Fruit fly (Drosophila melanogaster) whole organism, embryonic: Measurements from ENCODE around the gene CG42716.
A peak's percentile ranks its signal among the peaks of the same experiment; 100 is the strongest.

ENCODE experiments used
- Abd-B ChIP-seq: fragments of 200-800 bp; sonication (Bioruptor generic); optimal IDR thresholded peaks from 2 replicates; lab custom pipeline; 2018; ENCODE audit warnings: missing biosample characterization, mild to moderate bottlenecking, missing genetic modification characterization, moderate library complexity
- CG10366 ChIP-seq: fragments of 200-800 bp; sonication (Bioruptor generic); IDR thresholded peaks from 2 replicates; pipeline ENCODE4 v1.3.6; 2022; ENCODE audit warnings: missing biosample characterization, missing genetic modification characterization
- CG12299 ChIP-seq: fragments of 200-800 bp; sonication (Bioruptor generic); optimal IDR thresholded peaks from 2 replicates; lab custom pipeline; 2018; ENCODE audit warnings: missing biosample characterization, mild to moderate bottlenecking, missing genetic modification characterization
- CG1233 ChIP-seq: fragments of 200-800 bp; sonication (Bioruptor generic); optimal IDR thresholded peaks from 4 replicates; lab custom pipeline; 2018; ENCODE audit warnings: missing biosample characterization, mild to moderate bottlenecking, missing genetic modification characterization
- CG12769 ChIP-seq: fragments of 200-800 bp; sonication (Bioruptor generic); optimal IDR thresholded peaks from 2 replicates; lab custom pipeline; 2019; ENCODE audit warnings: missing biosample characterization, mild to moderate bottlenecking, missing genetic modification characterization, moderate library complexity
- CG13424 ChIP-seq: fragments of 200-800 bp; sonication (Bioruptor generic); optimal IDR thresholded peaks from 2 replicates; lab custom pipeline; 2019; ENCODE audit warnings: missing biosample characterization, mild to moderate bottlenecking, missing genetic modification characterization, moderate library complexity
- CG13624 ChIP-seq: fragments of 200-800 bp; sonication (Bioruptor generic); optimal IDR thresholded peaks from 2 replicates; lab custom pipeline; 2016; ENCODE audit warnings: missing biosample characterization, missing genetic modification characterization
- CG14667 ChIP-seq: fragments of 200-800 bp; sonication (Bioruptor generic); IDR thresholded peaks from 2 replicates; pipeline ENCODE4 v1.3.6; 2022; ENCODE audit warnings: missing biosample characterization, missing genetic modification characterization
- CG1529 ChIP-seq: fragments of 200-800 bp; sonication (Bioruptor generic); optimal IDR thresholded peaks from 3 replicates; lab custom pipeline; 2018; ENCODE audit warnings: missing biosample characterization, missing genetic modification characterization
- CG18262 ChIP-seq: fragments of 200-800 bp; optimal IDR thresholded peaks from 3 replicates; lab custom pipeline; 2019; ENCODE audit warnings: missing biosample characterization, mild to moderate bottlenecking, missing genetic modification characterization, moderate library complexity
- CG1832 ChIP-seq: fragments of 200-800 bp; sonication (Bioruptor generic); optimal IDR thresholded peaks from 2 replicates; lab custom pipeline; 2017; ENCODE audit warnings: missing biosample characterization, mild to moderate bottlenecking, missing genetic modification characterization, inconsistent platforms
- CG18599 ChIP-seq: fragments of 200-800 bp; sonication (Bioruptor generic); optimal IDR thresholded peaks from 3 replicates; lab custom pipeline; 2017; ENCODE audit warnings: missing biosample characterization, missing genetic modification characterization, mild to moderate bottlenecking, moderate library complexity, missing genetic modification reagents
- CG18764 ChIP-seq: fragments of 200-800 bp; sonication (Bioruptor generic); optimal IDR thresholded peaks from 3 replicates; lab custom pipeline; 2016; ENCODE audit warnings: missing biosample characterization, missing genetic modification characterization
- CG2129 ChIP-seq: fragments of 200-800 bp; sonication (Bioruptor generic); IDR thresholded peaks from 2 replicates; pipeline ENCODE4 v1.3.6; 2022; ENCODE audit warnings: missing biosample characterization, missing genetic modification characterization; ENCODE audit not compliant: partially characterized antibody
- CG3281 ChIP-seq: fragments of 200-800 bp; sonication (Bioruptor generic); optimal IDR thresholded peaks from 3 replicates; lab custom pipeline; 2017; ENCODE audit warnings: missing biosample characterization, mild to moderate bottlenecking, missing genetic modification characterization
- CG33213 ChIP-seq: fragments of 200-800 bp; sonication (Bioruptor generic); optimal IDR thresholded peaks from 3 replicates; lab custom pipeline; 2016; ENCODE audit warnings: missing biosample characterization, missing genetic modification characterization
- CG33557 ChIP-seq: fragments of 200-800 bp; sonication (Bioruptor generic); optimal IDR thresholded peaks from 2 replicates; lab custom pipeline; 2019; ENCODE audit warnings: missing biosample characterization, mild to moderate bottlenecking, missing genetic modification characterization, moderate library complexity
- CG3726 ChIP-seq: fragments of 200-800 bp; sonication (Bioruptor generic); IDR thresholded peaks from 3 replicates; pipeline ENCODE4, ENCODE4 v1.3.6; 2022; ENCODE audit warnings: missing biosample characterization, missing genetic modification characterization
- CG42726 ChIP-seq: fragments of 200-800 bp; sonication (Bioruptor generic); IDR thresholded peaks from 2 replicates; pipeline ENCODE4 v1.3.6; 2022; ENCODE audit warnings: missing biosample characterization, missing genetic modification characterization; ENCODE audit not compliant: partially characterized antibody
- CG4282 ChIP-seq: fragments of 200-800 bp; sonication (Bioruptor generic); optimal IDR thresholded peaks from 2 replicates; lab custom pipeline; 2016; ENCODE audit warnings: missing biosample characterization, missing genetic modification characterization
- CG7786 ChIP-seq: fragments of 200-800 bp; sonication (Bioruptor generic); optimal IDR thresholded peaks from 2 replicates; lab custom pipeline; 2016; ENCODE audit warnings: missing biosample characterization, missing genetic modification characterization
- CG7839 ChIP-seq: fragments of 200-800 bp; sonication (Bioruptor generic); optimal IDR thresholded peaks from 3 replicates; lab custom pipeline; 2018; ENCODE audit warnings: missing biosample characterization, mild to moderate bottlenecking, missing genetic modification characterization, moderate library complexity
- CG9437 ChIP-seq: fragments of 200-800 bp; sonication (Bioruptor generic); optimal IDR thresholded peaks from 2 replicates; lab custom pipeline; 2018; ENCODE audit warnings: missing biosample characterization, mild to moderate bottlenecking, missing genetic modification characterization
- Eip74EF ChIP-seq, 2 experiments: fragments of 200-800 bp in 1 of 2; fragments of >200 bp in 1 of 2; sonication (Bioruptor generic) in 1 of 2; optimal IDR thresholded peaks; 2 replicates each; lab custom pipeline; 2017 to 2019; ENCODE audit warnings: missing biosample characterization in 2 of 2, missing genetic modification characterization in 2 of 2, mild to moderate bottlenecking in 1 of 2, moderate library complexity in 1 of 2
- HmgD ChIP-seq: fragments of 200-800 bp; sonication (Bioruptor generic); optimal IDR thresholded peaks from 3 replicates; lab custom pipeline; 2016; ENCODE audit warnings: missing biosample characterization, missing genetic modification characterization
- Hsf ChIP-seq: fragments of 200-800 bp; sonication (Bioruptor generic); optimal IDR thresholded peaks from 3 replicates; lab custom pipeline; 2016; ENCODE audit warnings: missing biosample characterization, missing genetic modification characterization
- Mes4 ChIP-seq: fragments of 200-800 bp; sonication (Bioruptor generic); optimal IDR thresholded peaks from 2 replicates; lab custom pipeline; 2016; ENCODE audit warnings: missing biosample characterization, missing genetic modification characterization
- Myb ChIP-seq: fragments of 200-800 bp; sonication (Bioruptor generic); optimal IDR thresholded peaks from 2 replicates; lab custom pipeline; 2016; ENCODE audit warnings: missing biosample characterization, missing genetic modification characterization
- NC2α ChIP-seq: fragments of 200-800 bp; sonication (Bioruptor generic); optimal IDR thresholded peaks from 2 replicates; lab custom pipeline; 2016; ENCODE audit warnings: missing biosample characterization, missing genetic modification characterization
- Nf-YB ChIP-seq: fragments of 200-800 bp; sonication (Bioruptor generic); optimal IDR thresholded peaks from 3 replicates; lab custom pipeline; 2019; ENCODE audit warnings: missing biosample characterization, mild to moderate bottlenecking, missing genetic modification characterization, moderate library complexity
- az2 ChIP-seq: fragments of 200-800 bp; sonication (Bioruptor generic); optimal IDR thresholded peaks from 3 replicates; lab custom pipeline; 2016; ENCODE audit warnings: missing biosample characterization, missing genetic modification characterization
- br ChIP-seq: fragments of >200 bp; optimal IDR thresholded peaks from 2 replicates; lab custom pipeline; 2017
- crc ChIP-seq: fragments of 200-800 bp; sonication (Bioruptor generic); optimal IDR thresholded peaks from 2 replicates; lab custom pipeline; 2016; ENCODE audit warnings: missing biosample characterization, missing genetic modification characterization
- crol ChIP-seq: fragments of 200-800 bp; sonication (Bioruptor generic); IDR thresholded peaks from 2 replicates; pipeline ENCODE4 v1.3.6; 2022; ENCODE audit warnings: missing biosample characterization, missing genetic modification characterization
- cwo ChIP-seq: fragments of 200-800 bp; sonication (Bioruptor generic); optimal IDR thresholded peaks from 3 replicates; lab custom pipeline; 2017; ENCODE audit warnings: missing biosample characterization, missing genetic modification characterization, mild to moderate bottlenecking, moderate library complexity, missing genetic modification reagents
- dan ChIP-seq: fragments of 200-800 bp; sonication (Bioruptor generic); IDR thresholded peaks from 2 replicates; pipeline ENCODE4 v1.3.6; 2022; ENCODE audit warnings: missing biosample characterization, missing genetic modification characterization
- fu2 ChIP-seq: fragments of 200-800 bp; sonication (Bioruptor generic); optimal IDR thresholded peaks from 2 replicates; lab custom pipeline; 2016; ENCODE audit warnings: missing biosample characterization, missing genetic modification characterization
- gsb-n ChIP-seq: fragments of 200-800 bp; sonication (Bioruptor generic); optimal IDR thresholded peaks from 3 replicates; lab custom pipeline; 2018; ENCODE audit warnings: missing biosample characterization, mild to moderate bottlenecking, missing genetic modification characterization
- ham ChIP-seq: fragments of 200-800 bp; sonication (Bioruptor generic); IDR thresholded peaks from 2 replicates; pipeline ENCODE4 v1.3.6; 2022; ENCODE audit warnings: missing biosample characterization, missing genetic modification characterization
- jigr1 ChIP-seq: fragments of 200-800 bp; sonication (Bioruptor generic); IDR thresholded peaks from 3 replicates; pipeline ENCODE4 v1.3.6; 2022; ENCODE audit warnings: missing biosample characterization, missing genetic modification characterization
- rib ChIP-seq: fragments of 200-800 bp; sonication (Bioruptor generic); IDR thresholded peaks from 2 replicates; pipeline ENCODE4 v1.3.6; 2022; ENCODE audit warnings: missing biosample characterization, missing genetic modification characterization
- run ChIP-seq: fragments of 200-800 bp; sonication (Bioruptor generic); optimal IDR thresholded peaks from 3 replicates; lab custom pipeline; 2018; ENCODE audit warnings: missing biosample characterization, mild to moderate bottlenecking, missing genetic modification characterization
- slou ChIP-seq: fragments of 200-800 bp; sonication (Bioruptor generic); optimal IDR thresholded peaks from 3 replicates; lab custom pipeline; 2016; ENCODE audit warnings: missing biosample characterization, missing genetic modification characterization
- tin ChIP-seq: fragments of 200-800 bp; sonication (Bioruptor generic); optimal IDR thresholded peaks from 3 replicates; lab custom pipeline; 2016; ENCODE audit warnings: missing biosample characterization, missing genetic modification characterization
- tio ChIP-seq: fragments of 200-800 bp; sonication (Bioruptor generic); optimal IDR thresholded peaks from 2 replicates; lab custom pipeline; 2017; ENCODE audit warnings: missing biosample characterization, missing genetic modification characterization, inconsistent platforms
- tna ChIP-seq: fragments of 200-800 bp; sonication (Bioruptor generic); IDR thresholded peaks from 2 replicates; pipeline ENCODE4 v1.3.6; 2022; ENCODE audit warnings: missing biosample characterization, missing genetic modification characterization; ENCODE audit not compliant: partially characterized antibody
- trem ChIP-seq: fragments of 200-800 bp; optimal IDR thresholded peaks from 3 replicates; lab custom pipeline; 2019; ENCODE audit warnings: missing biosample characterization, mild to moderate bottlenecking, missing genetic modification characterization, moderate library complexity
- tx ChIP-seq: fragments of 200-800 bp; sonication (Bioruptor generic); optimal IDR thresholded peaks from 2 replicates; lab custom pipeline; 2016; ENCODE audit warnings: missing biosample characterization, missing genetic modification characterization
- wor ChIP-seq: fragments of 200-800 bp; sonication (Bioruptor generic); IDR thresholded peaks from 2 replicates; pipeline ENCODE4 v1.3.6; 2022; ENCODE audit warnings: missing biosample characterization, missing genetic modification characterization
- z ChIP-seq: fragments of 200-800 bp; sonication (Bioruptor generic); IDR thresholded peaks from 3 replicates; pipeline ENCODE4 v1.3.6; 2022; ENCODE audit warnings: missing biosample characterization, missing genetic modification characterization

Gene CG42716

DNA sequence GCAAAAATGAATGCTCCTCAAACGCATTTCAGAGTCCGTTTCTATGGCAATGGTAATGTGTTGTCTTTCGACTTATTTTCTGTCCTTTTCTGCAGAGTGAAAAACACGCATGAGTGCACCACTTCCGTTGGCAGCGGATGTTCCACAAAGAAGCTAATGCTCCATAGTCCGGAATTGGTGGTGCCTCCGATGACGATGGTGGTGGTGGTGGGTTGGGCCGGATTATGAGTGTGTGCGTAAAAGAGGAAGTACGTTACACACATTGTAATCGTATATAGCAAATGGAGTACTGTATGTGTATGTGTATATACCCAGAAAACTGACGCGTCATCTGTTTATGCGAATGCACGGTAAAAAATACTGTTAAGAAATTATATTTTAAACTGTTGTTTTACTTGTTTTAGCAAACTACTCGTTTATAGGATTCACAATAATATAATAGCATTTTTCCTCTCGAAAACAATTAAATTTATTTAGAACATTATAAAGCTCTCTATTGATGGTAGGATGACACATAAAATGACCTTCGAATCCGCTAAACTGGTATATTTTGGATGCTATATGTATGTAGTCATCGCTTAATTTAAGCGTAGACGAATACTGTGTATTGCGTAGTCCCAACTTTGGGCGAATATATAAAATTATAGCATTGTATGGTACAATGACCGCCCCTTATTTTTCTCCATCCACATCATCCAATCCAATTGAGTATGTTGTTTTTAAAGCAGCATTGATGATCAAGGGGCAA, 11.7 kb downstream of the CG42716 start (continued):
- TF ChIP-seq gsb-n (tag; lab: Kevin White, UChicago) (peak; percentile 26), CG18262 (peak; percentile 71), CG1529 (GFP tag; lab: Kevin White, UChicago) (no peak), Abd-B (GFP tag; lab: Kevin White, UChicago) (peak; percentile 27), CG13624 (GFP tag; lab: Kevin White, UChicago) (no peak), wor (GFP tag; lab: Robert Waterston, UW) (no peak), slou (GFP tag; lab: Kevin White, UChicago) (no peak), Eip74EF (GFP tag; optimal IDR thresholded peaks at IDR 0.05; lab: Kevin White, UChicago) (peak in 1 of 2 experiments; percentile 58), run (tag; lab: Kevin White, UChicago) (peak; percentile 68), crol (no peak; the same call in 1 of the 2 replicates), fu2 (GFP tag; lab: Kevin White, UChicago) (no peak), az2 (GFP tag; lab: Kevin White, UChicago) (no peak), CG13424 (peak; percentile 22), tna (no peak), CG1832 (GFP tag; lab: Kevin White, UChicago) (no peak), Mes4 (GFP tag; lab: Kevin White, UChicago) (no peak), CG2129 (no peak), CG14667 (GFP tag; lab: Robert Waterston, UW) (peak; percentile 45; the same call in 1 of the 2 replicates), CG33557 (no peak), z (GFP tag; lab: Robert Waterston, UW) (peak; percentile 52; the same call in 1 of the 3 replicates), CG18764 (GFP tag; lab: Kevin White, UChicago) (no peak), NC2α (no peak), ham (GFP tag; lab: Robert Waterston, UW) (no peak), CG9437 (GFP tag; lab: Kevin White, UChicago) (no peak), crc (GFP tag; lab: Kevin White, UChicago) (no peak), Nf-YB (no peak), Hsf (GFP tag; lab: Kevin White, UChicago) (peak; percentile 0), CG12299 (no peak), CG4282 (GFP tag; lab: Kevin White, UChicago) (no peak), CG1233 (GFP tag; lab: Kevin White, UChicago) (no peak), CG18599 (GFP tag; lab: Kevin White, UChicago) (peak; percentile 24), CG7786 (GFP tag; lab: Kevin White, UChicago) (no peak), trem (tag; lab: Kevin White, UChicago) (no peak), tin (GFP tag; lab: Kevin White, UChicago) (peak; percentile 9), CG10366 (GFP tag; lab: Robert Waterston, UW) (peak; percentile 48), rib (no peak), tio (GFP tag; lab: Kevin White, UChicago) (peak; percentile 64), Myb (GFP tag; lab: Kevin White, UChicago) (no peak), dan (GFP tag; lab: Robert Waterston, UW) (no peak), CG3726 (GFP tag; lab: Robert Waterston, UW) (no peak), CG33213 (GFP tag; lab: Kevin White, UChicago) (no peak), cwo (GFP tag; lab: Kevin White, UChicago) (no peak), tx (GFP tag; lab: Kevin White, UChicago) (no peak), br (lab: Kevin White, UChicago) (no peak), HmgD (GFP tag; lab: Kevin White, UChicago) (no peak), CG3281 (GFP tag; lab: Kevin White, UChicago) (peak; percentile 27), CG42726 (no peak), jigr1 (GFP tag; lab: Robert Waterston, UW) (no peak), CG7839 (tag; lab: Kevin White, UChicago) (peak; percentile 61), CG12769 (tag; lab: Kevin White, UChicago) (no peak)
